Worm (Caenorhabditis elegans): ENCODE data around the gene F11E6.10.

DNA sequence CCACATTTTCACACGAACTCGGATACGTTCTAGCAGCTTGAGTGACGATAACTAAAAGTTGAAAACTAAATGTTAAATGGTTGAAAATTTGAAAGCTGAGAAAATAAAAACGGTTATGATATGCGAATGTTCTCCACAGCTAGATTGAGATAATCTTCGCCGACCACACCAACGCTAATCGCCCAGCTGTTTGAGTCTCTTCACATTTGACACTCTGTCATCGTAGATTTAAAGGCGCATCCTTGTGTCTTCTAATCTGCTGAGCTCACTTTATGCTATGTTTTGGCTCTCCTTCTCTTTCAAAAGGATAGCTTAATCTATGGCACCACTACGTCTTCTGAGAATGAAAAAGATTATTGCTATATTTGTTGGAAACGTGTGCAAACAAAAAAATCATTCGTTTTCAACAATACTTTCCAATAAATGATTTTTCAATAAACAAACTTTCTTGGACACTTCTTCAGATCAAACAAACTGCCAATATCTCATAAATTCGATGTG is at the start of gene F11E6.10:
- TF ChIP-seq F13H6.1 (tag; optimal IDR thresholded peaks at IDR 0.05) = no peak
- no peak for TF ChIP-seq ztf-16 (tag; optimal IDR thresholded peaks at IDR 0.05)
- TF ChIP-seq ceh-45 (GFP tag; IDR thresholded peaks at IDR 0.05) = no peak
- TF ChIP-seq fkh-10 (GFP tag; optimal IDR thresholded peaks at IDR 0.05) = no peak
- TF ChIP-seq unc-55 (GFP tag; optimal IDR thresholded peaks at IDR 0.05) = no peak
- TF ChIP-seq hlh-30 (tag; optimal IDR thresholded peaks at IDR 0.05; ENCODE audit: insufficient read depth) = no peak

All from whole organism, late embryonic.